Fruit fly (Drosophila melanogaster) Kc167 (cell line): ENCODE measurements around the gene Usp30.

Source experiments
- Myc ChIP-seq: fragments of >200 bp; optimal IDR thresholded peaks from 2 replicates; lab custom pipeline; 2017; ENCODE audit warnings: missing external identifiers
- Sin3A ChIP-seq: fragments of >200 bp; optimal IDR thresholded peaks from 2 replicates; lab custom pipeline; 2018; ENCODE audit warnings: missing external identifiers
- h ChIP-seq: fragments of >200 bp; optimal IDR thresholded peaks from 3 replicates; lab custom pipeline; 2018; ENCODE audit warnings: missing external identifiers
- psq ChIP-seq: fragments of >200 bp; optimal IDR thresholded peaks from 2 replicates; lab custom pipeline; 2017; ENCODE audit warnings: missing external identifiers
- ttk ChIP-seq: sonication (Bioruptor generic); optimal IDR thresholded peaks from 2 replicates; lab custom pipeline; 2017; ENCODE audit warnings: missing external identifiers

- TF ChIP-seq psq (lab: Kevin White, UChicago) (no peak), Sin3A (lab: Kevin White, UChicago) (no peak), ttk (no peak), Myc (lab: Kevin White, UChicago) (no peak), h (lab: Kevin White, UChicago) (no peak)
These were observed 7.4 kb upstream of the Usp30 start for dm6 chrX:5886764-5887555.
